Fruit fly (Drosophila melanogaster) whole organism, embryonic: ENCODE measurements around the gene Cdc37.

Experiments
- ATbp ChIP-seq: fragments of 200-800 bp; sonication (Bioruptor generic); optimal IDR thresholded peaks from 2 replicates; lab custom pipeline; 2017; ENCODE audit warnings: missing biosample characterization, mild to moderate bottlenecking, missing genetic modification characterization, missing genetic modification reagents
- Ada2b ChIP-seq: fragments of 200-800 bp; sonication (Bioruptor generic); IDR thresholded peaks from 2 replicates; pipeline ENCODE4 v1.3.6; 2022; ENCODE audit warnings: missing biosample characterization, missing genetic modification characterization
- Adf1 ChIP-seq: fragments of 200-800 bp; sonication (Bioruptor generic); IDR thresholded peaks from 2 replicates; pipeline ENCODE4 v1.3.6; 2022; ENCODE audit warnings: missing biosample characterization, missing genetic modification characterization
- CG10959 ChIP-seq: fragments of 200-800 bp; sonication (Bioruptor generic); IDR thresholded peaks from 2 replicates; pipeline ENCODE4 v1.3.6; 2022; ENCODE audit warnings: missing biosample characterization, missing genetic modification characterization
- CG11398 ChIP-seq: fragments of 200-800 bp; sonication (Bioruptor generic); optimal IDR thresholded peaks from 2 replicates; lab custom pipeline; 2016; ENCODE audit warnings: missing biosample characterization, missing genetic modification characterization
- CG13894 ChIP-seq: fragments of 200-800 bp; sonication (Bioruptor generic); optimal IDR thresholded peaks from 3 replicates; lab custom pipeline; 2018; ENCODE audit warnings: missing biosample characterization, mild to moderate bottlenecking, missing genetic modification characterization, moderate library complexity
- CG15269 ChIP-seq: fragments of 200-800 bp; sonication (Bioruptor generic); optimal IDR thresholded peaks from 2 replicates; lab custom pipeline; 2018; ENCODE audit warnings: missing biosample characterization, mild to moderate bottlenecking, missing genetic modification characterization, moderate library complexity
- CG16813 ChIP-seq: fragments of 200-800 bp; sonication (Bioruptor generic); IDR thresholded peaks from 3 replicates; pipeline ENCODE4 v1.3.6; 2022; ENCODE audit warnings: missing biosample characterization, missing genetic modification characterization; ENCODE audit not compliant: partially characterized antibody
- CG18619 ChIP-seq: fragments of 200-800 bp; sonication (Bioruptor generic); optimal IDR thresholded peaks from 3 replicates; lab custom pipeline; 2017; ENCODE audit warnings: missing biosample characterization, mild to moderate bottlenecking, missing genetic modification characterization
- CG34224 ChIP-seq: fragments of 200-800 bp; sonication (Bioruptor generic); IDR thresholded peaks from 3 replicates; pipeline ENCODE4 v1.3.6; 2022; ENCODE audit warnings: missing biosample characterization, missing genetic modification characterization; ENCODE audit not compliant: partially characterized antibody
- CG3847 ChIP-seq: fragments of 200-800 bp; sonication (Bioruptor generic); IDR thresholded peaks from 2 replicates; pipeline ENCODE4 v1.3.6; 2022; ENCODE audit warnings: missing biosample characterization, missing genetic modification characterization
- CG4282 ChIP-seq: fragments of 200-800 bp; sonication (Bioruptor generic); optimal IDR thresholded peaks from 2 replicates; lab custom pipeline; 2016; ENCODE audit warnings: missing biosample characterization, missing genetic modification characterization
- CG5180 ChIP-seq: fragments of 200-800 bp; sonication (Bioruptor generic); optimal IDR thresholded peaks from 3 replicates; lab custom pipeline; 2017; ENCODE audit warnings: missing biosample characterization, missing genetic modification characterization, mild to moderate bottlenecking, moderate library complexity, missing genetic modification reagents
- CG8281 ChIP-seq: fragments of 200-800 bp; sonication (Bioruptor generic); optimal IDR thresholded peaks from 2 replicates; lab custom pipeline; 2018; ENCODE audit warnings: missing biosample characterization, mild to moderate bottlenecking, missing genetic modification characterization, moderate library complexity
- Chrac-16 ChIP-seq: fragments of 200-800 bp; sonication (Bioruptor generic); optimal IDR thresholded peaks from 3 replicates; lab custom pipeline; 2016; ENCODE audit warnings: missing biosample characterization, missing genetic modification characterization
- Dek ChIP-seq: fragments of 200-800 bp; sonication (Bioruptor generic); optimal IDR thresholded peaks from 3 replicates; lab custom pipeline; 2019; ENCODE audit warnings: missing biosample characterization, mild to moderate bottlenecking, missing genetic modification characterization, moderate library complexity
- Doc2 ChIP-seq: fragments of 200-800 bp; sonication (Bioruptor generic); IDR thresholded peaks from 2 replicates; pipeline ENCODE4 v1.3.6; 2022; ENCODE audit warnings: missing biosample characterization, missing genetic modification characterization
- Fer2 ChIP-seq: fragments of 200-800 bp; sonication (Bioruptor generic); optimal IDR thresholded peaks from 2 replicates; lab custom pipeline; 2018; ENCODE audit warnings: missing biosample characterization, mild to moderate bottlenecking, missing genetic modification characterization, moderate library complexity
- H2.0 ChIP-seq: fragments of 200-800 bp; sonication (Bioruptor generic); IDR thresholded peaks from 2 replicates; pipeline ENCODE4 v1.3.6; 2022; ENCODE audit warnings: missing biosample characterization, missing genetic modification characterization
- HLH3B ChIP-seq: fragments of 200-800 bp; sonication (Bioruptor generic); IDR thresholded peaks from 2 replicates; pipeline ENCODE4 v1.3.6; 2022; ENCODE audit warnings: missing biosample characterization, missing genetic modification characterization
- HLH4C ChIP-seq: fragments of 200-800 bp; sonication (Bioruptor generic); IDR thresholded peaks from 3 replicates; pipeline ENCODE4 v1.3.6; 2022; ENCODE audit warnings: missing biosample characterization, missing genetic modification characterization; ENCODE audit not compliant: partially characterized antibody
- Hr39 ChIP-seq: fragments of >200 bp; optimal IDR thresholded peaks from 2 replicates; lab custom pipeline; 2017
- NC2β ChIP-seq: fragments of 200-800 bp; sonication (Bioruptor generic); optimal IDR thresholded peaks from 2 replicates; lab custom pipeline; 2016; ENCODE audit warnings: missing biosample characterization, missing genetic modification characterization
- NFAT ChIP-seq: fragments of 200-800 bp; sonication (Bioruptor generic); IDR thresholded peaks from 2 replicates; pipeline ENCODE4 v1.3.6; 2022; ENCODE audit warnings: missing biosample characterization, missing genetic modification characterization
- Nf-YB ChIP-seq: fragments of 200-800 bp; sonication (Bioruptor generic); optimal IDR thresholded peaks from 3 replicates; lab custom pipeline; 2019; ENCODE audit warnings: missing biosample characterization, mild to moderate bottlenecking, missing genetic modification characterization, moderate library complexity
- Ptx1 ChIP-seq: fragments of 200-800 bp; sonication (Bioruptor generic); IDR thresholded peaks from 2 replicates; pipeline ENCODE4 v1.3.6; 2022; ENCODE audit warnings: missing biosample characterization, missing genetic modification characterization
- Rx ChIP-seq: fragments of 200-800 bp; sonication (Bioruptor generic); IDR thresholded peaks from 2 replicates; pipeline ENCODE4 v1.3.6; 2022; ENCODE audit warnings: missing biosample characterization, missing genetic modification characterization
- Scr ChIP-seq: fragments of 200-800 bp; sonication (Bioruptor generic); IDR thresholded peaks from 2 replicates; pipeline ENCODE4 v1.3.6; 2022; ENCODE audit warnings: missing biosample characterization, missing genetic modification characterization; ENCODE audit not compliant: partially characterized antibody
- Side ChIP-seq: fragments of 200-800 bp; sonication (Bioruptor generic); optimal IDR thresholded peaks from 2 replicates; lab custom pipeline; 2016; ENCODE audit warnings: missing biosample characterization, missing genetic modification characterization
- Usf ChIP-seq: fragments of 200-800 bp; sonication (Bioruptor generic); optimal IDR thresholded peaks from 2 replicates; lab custom pipeline; 2017; ENCODE audit warnings: missing genotype, missing biosample characterization, missing genetic modification characterization
- ap ChIP-seq: fragments of 200-800 bp; sonication (Bioruptor generic); IDR thresholded peaks from 2 replicates; pipeline ENCODE4 v1.3.6; 2022; ENCODE audit warnings: missing biosample characterization, missing genetic modification characterization
- ato ChIP-seq: fragments of 200-800 bp; sonication (Bioruptor generic); IDR thresholded peaks from 2 replicates; pipeline ENCODE4 v1.3.6; 2022; ENCODE audit warnings: missing biosample characterization, missing genetic modification characterization; ENCODE audit not compliant: partially characterized antibody
- bigmax ChIP-seq: fragments of 200-800 bp; sonication (Bioruptor generic); optimal IDR thresholded peaks from 2 replicates; lab custom pipeline; 2018; ENCODE audit warnings: missing biosample characterization, mild to moderate bottlenecking, missing genetic modification characterization
- caup ChIP-seq: fragments of 200-800 bp; sonication (Bioruptor generic); optimal IDR thresholded peaks from 3 replicates; lab custom pipeline; 2017; ENCODE audit warnings: missing biosample characterization, mild to moderate bottlenecking, missing genetic modification characterization, moderate library complexity; ENCODE audit not compliant: severe bottlenecking
- cg ChIP-seq: fragments of 200-800 bp; sonication (Bioruptor generic); optimal IDR thresholded peaks from 3 replicates; lab custom pipeline; 2019; ENCODE audit warnings: missing biosample characterization, mild to moderate bottlenecking, missing genetic modification characterization, moderate library complexity
- dysf ChIP-seq: fragments of 200-800 bp; sonication (Bioruptor generic); IDR thresholded peaks from 3 replicates; pipeline ENCODE4 v1.3.6; 2022; ENCODE audit warnings: missing biosample characterization, missing genetic modification characterization
- emc ChIP-seq: fragments of 200-800 bp; sonication (Bioruptor generic); optimal IDR thresholded peaks from 2 replicates; lab custom pipeline; 2016; ENCODE audit warnings: missing biosample characterization, missing genetic modification characterization
- eve ChIP-seq, 2 experiments: fragments of >200 bp; optimal IDR thresholded peaks; 2 replicates each; lab custom pipeline; 2017; ENCODE audit warnings: missing biosample characterization in 2 of 2, missing genetic modification characterization in 2 of 2
- grau ChIP-seq: fragments of 200-800 bp; optimal IDR thresholded peaks from 3 replicates; lab custom pipeline; 2019; ENCODE audit warnings: missing biosample characterization, mild to moderate bottlenecking, missing genetic modification characterization, moderate library complexity
- ham ChIP-seq: fragments of 200-800 bp; sonication (Bioruptor generic); IDR thresholded peaks from 2 replicates; pipeline ENCODE4 v1.3.6; 2022; ENCODE audit warnings: missing biosample characterization, missing genetic modification characterization
- klu ChIP-seq: fragments of 200-800 bp; sonication (Bioruptor generic); IDR thresholded peaks from 2 replicates; pipeline ENCODE4 v1.3.6; 2022; ENCODE audit warnings: missing biosample characterization, missing genetic modification characterization
- lbe ChIP-seq: fragments of 200-800 bp; sonication (Bioruptor generic); optimal IDR thresholded peaks from 2 replicates; lab custom pipeline; 2016; ENCODE audit warnings: missing biosample characterization, mild to moderate bottlenecking, missing genetic modification characterization
- nerfin-1 ChIP-seq: fragments of 200-800 bp; sonication (Bioruptor generic); optimal IDR thresholded peaks from 3 replicates; lab custom pipeline; 2019; ENCODE audit warnings: missing biosample characterization, mild to moderate bottlenecking, missing genetic modification characterization, moderate library complexity
- onecut ChIP-seq: fragments of 200-800 bp; sonication (Bioruptor generic); IDR thresholded peaks from 2 replicates; pipeline ENCODE4 v1.3.6; 2022; ENCODE audit warnings: missing biosample characterization, missing genetic modification characterization
- pfk ChIP-seq: fragments of 200-800 bp; sonication (Bioruptor generic); optimal IDR thresholded peaks from 2 replicates; lab custom pipeline; 2018; ENCODE audit warnings: missing biosample characterization, mild to moderate bottlenecking, missing genetic modification characterization, moderate library complexity
- pho ChIP-seq: fragments of 200-800 bp; sonication (Bioruptor generic); optimal IDR thresholded peaks from 2 replicates; lab custom pipeline; 2016; ENCODE audit warnings: missing biosample characterization, missing genetic modification characterization
- pita ChIP-seq: fragments of 200-800 bp; sonication (Bioruptor generic); optimal IDR thresholded peaks from 2 replicates; lab custom pipeline; 2017; ENCODE audit warnings: missing biosample characterization, mild to moderate bottlenecking, missing genetic modification characterization
- prd ChIP-seq, 3 experiments: fragments of >200 bp in 2 of 3; fragments of 200-800 bp in 1 of 3; sonication (Bioruptor generic) in 1 of 3; optimal IDR thresholded peaks in 2 of 3; IDR thresholded peaks in 1 of 3; 2 replicates in 2 of 3; 3 replicates in 1 of 3; pipeline versions ENCODE4 v1.3.6 to Lab custom; 2017 to 2022; ENCODE audit warnings: missing biosample characterization in 1 of 3, missing genetic modification characterization in 1 of 3
- pum ChIP-seq: fragments of 200-800 bp; sonication (Bioruptor generic); optimal IDR thresholded peaks from 2 replicates; lab custom pipeline; 2016; ENCODE audit warnings: missing biosample characterization, missing genetic modification characterization
- repo ChIP-seq: fragments of 200-800 bp; sonication (Bioruptor generic); optimal IDR thresholded peaks from 2 replicates; lab custom pipeline; 2016; ENCODE audit warnings: missing biosample characterization, missing genetic modification characterization
- stc ChIP-seq: fragments of 200-800 bp; sonication (Bioruptor generic); IDR thresholded peaks from 2 replicates; pipeline ENCODE4 v1.3.6; 2022; ENCODE audit warnings: missing biosample characterization, missing genetic modification characterization

The Cdc37 gene

DNA sequence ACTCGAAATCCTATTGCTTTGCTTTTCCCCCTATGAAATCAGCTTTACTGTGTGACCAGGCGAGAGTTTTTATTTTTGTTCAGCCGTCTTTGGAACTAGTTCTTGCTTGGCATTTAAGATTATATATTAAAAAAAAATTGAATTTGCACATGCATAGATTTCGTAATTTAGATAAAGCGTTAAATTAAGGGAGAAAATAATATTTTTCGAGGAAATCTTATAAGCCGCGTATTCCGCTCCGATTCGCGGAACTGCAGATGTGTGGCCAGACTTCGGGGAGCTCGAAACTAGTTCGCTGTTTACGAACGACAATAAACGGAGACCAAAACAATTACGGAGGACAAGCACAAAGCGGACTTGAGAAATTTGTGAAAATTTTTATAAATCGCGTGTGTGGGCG, 7.6 kb downstream of the Cdc37 start, which contains the start of the genes JTBR and CG42676 (continued):
- TF ChIP-seq CG18619 (GFP tag; lab: Kevin White, UChicago) (no peak), dysf (GFP tag; lab: Robert Waterston, UW) (no peak), CG4282 (GFP tag; lab: Kevin White, UChicago) (no peak), emc (GFP tag; lab: Kevin White, UChicago) (no peak), ATbp (GFP tag; lab: Kevin White, UChicago) (no peak), Fer2 (tag; lab: Kevin White, UChicago) (no peak), lbe (no peak), eve (GFP tag; optimal IDR thresholded peaks at IDR 0.05; lab: Kevin White, UChicago) (no peak), H2.0 (GFP tag; lab: Robert Waterston, UW) (no peak), Doc2 (GFP tag; lab: Robert Waterston, UW) (no peak), CG16813 (GFP tag; lab: Robert Waterston, UW) (no peak), klu (GFP tag; lab: Robert Waterston, UW) (no peak), CG5180 (GFP tag; lab: Kevin White, UChicago) (no peak), cg (GFP tag; lab: Kevin White, UChicago) (no peak), NFAT (no peak), Rx (GFP tag; lab: Robert Waterston, UW) (no peak), repo (GFP tag; lab: Kevin White, UChicago) (no peak), Nf-YB (no peak), caup (GFP tag; lab: Kevin White, UChicago) (no peak), Adf1 (GFP tag; lab: Robert Waterston, UW) (no peak), NC2β (GFP tag; lab: Kevin White, UChicago) (peak; percentile 16), pho (GFP tag; lab: Kevin White, UChicago) (no peak), stc (GFP tag; lab: Robert Waterston, UW) (no peak), ham (GFP tag; lab: Robert Waterston, UW) (no peak), Ada2b (no peak), nerfin-1 (tag; lab: Kevin White, UChicago) (peak; percentile 24), Side (GFP tag; lab: Kevin White, UChicago) (peak; percentile 52), ato (GFP tag; lab: Robert Waterston, UW) (no peak), HLH4C (no peak), HLH3B (GFP tag; lab: Robert Waterston, UW) (no peak), CG3847 (GFP tag; lab: Robert Waterston, UW) (no peak), CG13894 (tag; lab: Kevin White, UChicago) (no peak), onecut (GFP tag; lab: Robert Waterston, UW) (no peak), Hr39 (lab: Kevin White, UChicago) (no peak), Dek (tag; lab: Kevin White, UChicago) (no peak), pita (GFP tag; lab: Kevin White, UChicago) (no peak), prd (optimal IDR thresholded peaks at IDR 0.05; lab: Kevin White, UChicago) (no peak), prd (GFP tag; IDR thresholded peaks at IDR 0.05; lab: Robert Waterston, UW) (0 out of 3 replicates have a peak, but pooled peaks have one; percentile 18), Ptx1 (GFP tag; lab: Robert Waterston, UW) (no peak), CG15269 (tag; lab: Kevin White, UChicago) (no peak), CG10959 (GFP tag; lab: Robert Waterston, UW) (no peak), CG11398 (GFP tag; lab: Kevin White, UChicago) (no peak), Usf (no peak), Chrac-16 (GFP tag; lab: Kevin White, UChicago) (no peak), pum (GFP tag; lab: Kevin White, UChicago) (no peak), ap (no peak), CG8281 (no peak), bigmax (GFP tag; lab: Kevin White, UChicago) (no peak), pfk (GFP tag; lab: Kevin White, UChicago) (no peak), Scr (GFP tag; lab: Robert Waterston, UW) (peak; percentile 52), CG34224 (peak; percentile 62; the same call in 2 of the 3 replicates), grau (tag; lab: Kevin White, UChicago) (peak; percentile 29)
